Fruit fly (Drosophila melanogaster) whole organism, prepupa: ENCODE data around the gene Or92a.

Experiments
- CG16779 ChIP-seq: fragments of 200-800 bp; sonication (Bioruptor generic); optimal IDR thresholded peaks from 3 replicates; lab custom pipeline; 2017; ENCODE audit warnings: missing biosample characterization, mild to moderate bottlenecking, missing genetic modification characterization
- CG31627 ChIP-seq: fragments of 200-800 bp; sonication (Bioruptor generic); optimal IDR thresholded peaks from 3 replicates; lab custom pipeline; 2016; ENCODE audit warnings: missing biosample characterization, missing genetic modification characterization
- CG34406 ChIP-seq: fragments of 200-800 bp; sonication (Bioruptor generic); optimal IDR thresholded peaks from 3 replicates; lab custom pipeline; 2016; ENCODE audit warnings: missing biosample characterization, missing genetic modification characterization
- CG3919 ChIP-seq: fragments of 200-800 bp; sonication (Bioruptor generic); optimal IDR thresholded peaks from 3 replicates; lab custom pipeline; 2016; ENCODE audit warnings: missing biosample characterization, missing genetic modification characterization
- CG4318 ChIP-seq: fragments of 200-800 bp; sonication (Bioruptor generic); optimal IDR thresholded peaks from 3 replicates; lab custom pipeline; 2017; ENCODE audit warnings: missing biosample characterization, mild to moderate bottlenecking, missing genetic modification characterization
- CG6163 ChIP-seq: fragments of 200-800 bp; sonication (Bioruptor generic); IDR thresholded peaks from 3 replicates; pipeline ENCODE4 v1.3.6; 2022; ENCODE audit warnings: missing biosample characterization, missing genetic modification characterization
- CG6808 ChIP-seq: fragments of 200-800 bp; sonication (Bioruptor generic); optimal IDR thresholded peaks from 3 replicates; lab custom pipeline; 2017; ENCODE audit warnings: missing biosample characterization, missing genetic modification characterization, mild to moderate bottlenecking, moderate library complexity, missing genetic modification reagents
- CG8319 ChIP-seq: fragments of 200-800 bp; sonication (Bioruptor generic); optimal IDR thresholded peaks from 3 replicates; lab custom pipeline; 2016; ENCODE audit warnings: missing biosample characterization, missing genetic modification characterization
- CG8632 ChIP-seq: fragments of 200-800 bp; sonication (Bioruptor generic); optimal IDR thresholded peaks from 3 replicates; lab custom pipeline; 2016; ENCODE audit warnings: missing biosample characterization, missing genetic modification characterization
- Eip93F ChIP-seq: fragments of 200-800 bp; sonication (Bioruptor generic); optimal IDR thresholded peaks from 2 replicates; lab custom pipeline; 2016; ENCODE audit warnings: missing biosample characterization, mild to moderate bottlenecking, missing genetic modification characterization
- Ets21C ChIP-seq: fragments of 200-800 bp; sonication (Bioruptor generic); optimal IDR thresholded peaks from 3 replicates; lab custom pipeline; 2016; ENCODE audit warnings: missing biosample characterization, missing genetic modification characterization
- Hr39 ChIP-seq: fragments of 200-800 bp; sonication (Bioruptor generic); optimal IDR thresholded peaks from 2 replicates; lab custom pipeline; 2016; ENCODE audit warnings: missing biosample characterization, missing genetic modification characterization
- Hr4 ChIP-seq: fragments of 200-800 bp; sonication (Bioruptor generic); optimal IDR thresholded peaks from 3 replicates; lab custom pipeline; 2016; ENCODE audit warnings: missing biosample characterization, missing genetic modification characterization
- Lpt ChIP-seq: fragments of 200-800 bp; sonication (Bioruptor generic); optimal IDR thresholded peaks from 3 replicates; lab custom pipeline; 2016; ENCODE audit warnings: missing biosample characterization, missing genetic modification characterization
- Smox ChIP-seq: fragments of 200-800 bp; sonication (Bioruptor generic); optimal IDR thresholded peaks from 3 replicates; lab custom pipeline; 2016; ENCODE audit warnings: missing biosample characterization, missing genetic modification characterization
- Sox102F ChIP-seq: fragments of 200-800 bp; sonication (Bioruptor generic); optimal IDR thresholded peaks from 2 replicates; lab custom pipeline; 2016; ENCODE audit warnings: missing biosample characterization, mild to moderate bottlenecking, missing genetic modification characterization
- Sox14 ChIP-seq: fragments of 200-800 bp; sonication (Bioruptor generic); optimal IDR thresholded peaks from 3 replicates; lab custom pipeline; 2016; ENCODE audit warnings: missing biosample characterization, missing genetic modification characterization
- Sox15 ChIP-seq: fragments of 200-800 bp; sonication (Bioruptor generic); optimal IDR thresholded peaks from 3 replicates; lab custom pipeline; 2016; ENCODE audit warnings: missing biosample characterization, missing genetic modification characterization
- achi ChIP-seq: fragments of 200-800 bp; sonication (Bioruptor generic); optimal IDR thresholded peaks from 3 replicates; lab custom pipeline; 2016; ENCODE audit warnings: missing biosample characterization, missing genetic modification characterization
- acj6 ChIP-seq: fragments of 200-800 bp; sonication (Bioruptor generic); optimal IDR thresholded peaks from 3 replicates; lab custom pipeline; 2016; ENCODE audit warnings: missing biosample characterization, missing genetic modification characterization
- dac ChIP-seq: fragments of 200-800 bp; sonication (Bioruptor generic); optimal IDR thresholded peaks from 2 replicates; lab custom pipeline; 2017; ENCODE audit warnings: missing biosample characterization, mild to moderate bottlenecking, missing genetic modification characterization
- dsx ChIP-seq: fragments of 200-800 bp; optimal IDR thresholded peaks from 3 replicates; lab custom pipeline; 2019; ENCODE audit warnings: missing biosample characterization, mild to moderate bottlenecking, missing genetic modification characterization, moderate library complexity; ENCODE audit not compliant: poor library complexity, severe bottlenecking
- eg ChIP-seq: fragments of 200-800 bp; sonication (Bioruptor generic); IDR thresholded peaks from 3 replicates; pipeline ENCODE4 v1.3.6; 2022; ENCODE audit warnings: missing biosample characterization, missing genetic modification characterization
- esn ChIP-seq: fragments of 200-800 bp; sonication (Bioruptor generic); optimal IDR thresholded peaks from 2 replicates; lab custom pipeline; 2016; ENCODE audit warnings: missing biosample characterization, mild to moderate bottlenecking, missing genetic modification characterization, moderate library complexity
- fd59A ChIP-seq: fragments of 200-800 bp; sonication (Bioruptor generic); optimal IDR thresholded peaks from 2 replicates; lab custom pipeline; 2017; ENCODE audit warnings: missing biosample characterization, mild to moderate bottlenecking, missing genetic modification characterization, missing genetic modification reagents
- fd85E ChIP-seq: fragments of 200-800 bp; sonication (Bioruptor generic); optimal IDR thresholded peaks from 3 replicates; lab custom pipeline; 2016; ENCODE audit warnings: missing biosample characterization, missing genetic modification characterization
- fkh ChIP-seq: fragments of 200-800 bp; sonication (Bioruptor generic); optimal IDR thresholded peaks from 3 replicates; lab custom pipeline; 2017; ENCODE audit warnings: missing biosample characterization, mild to moderate bottlenecking, missing genetic modification characterization, moderate library complexity
- pdm3 ChIP-seq: fragments of 200-800 bp; sonication (Bioruptor generic); optimal IDR thresholded peaks from 3 replicates; lab custom pipeline; 2016; ENCODE audit warnings: missing biosample characterization, missing genetic modification characterization
- spab ChIP-seq: fragments of 200-800 bp; sonication (Bioruptor generic); optimal IDR thresholded peaks from 2 replicates; lab custom pipeline; 2017; ENCODE audit warnings: missing biosample characterization, mild to moderate bottlenecking, missing genetic modification characterization, missing genetic modification reagents
- ss ChIP-seq, 2 experiments: fragments of 200-800 bp; sonication (Bioruptor generic); optimal IDR thresholded peaks; 2 replicates in 1 of 2; 3 replicates in 1 of 2; lab custom pipeline; 2017 to 2018; ENCODE audit warnings: mild to moderate bottlenecking in 2 of 2, missing biosample characterization in 2 of 2, missing genetic modification characterization in 2 of 2, moderate library complexity in 1 of 2
- svp ChIP-seq: fragments of 200-800 bp; sonication (Bioruptor generic); peaks from one replicate; lab custom pipeline; 2016; ENCODE audit warnings: missing biosample characterization, missing genetic modification characterization

Gene Or92a

DNA sequence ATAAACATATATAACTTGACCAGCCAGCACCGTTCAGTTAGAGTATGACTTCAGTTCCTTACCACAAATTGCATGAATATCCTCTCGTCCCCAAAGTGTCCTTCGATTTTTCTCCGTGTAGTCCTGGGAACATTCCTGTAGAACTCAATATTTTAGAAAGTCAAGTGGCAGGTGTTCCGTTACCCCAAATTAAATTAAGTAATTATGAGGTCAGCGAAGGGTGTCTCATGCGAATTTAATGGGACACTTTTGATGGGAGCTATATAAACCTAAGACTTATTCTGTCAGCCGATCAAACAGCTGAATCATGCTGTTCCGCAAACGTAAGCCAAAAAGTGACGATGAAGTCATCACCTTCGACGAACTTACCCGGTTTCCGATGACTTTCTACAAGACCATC is at the start of gene Or92a:
Gene Or92a, plus strand, starts transcription at position 301 of the 400 bp plus-strand sequence.
- TF ChIP-seq CG3919 (no peak), CG8319 (GFP tag; lab: Kevin White, UChicago) (no peak), ss (GFP tag; optimal IDR thresholded peaks at IDR 0.05; lab: Kevin White, UChicago) (no peak), Sox15 (GFP tag; lab: Kevin White, UChicago) (no peak), fd85E (GFP tag; lab: Kevin White, UChicago) (no peak), fd59A (GFP tag; lab: Kevin White, UChicago) (no peak), esn (GFP tag; lab: Kevin White, UChicago) (no peak), pdm3 (no peak), Lpt (GFP tag; lab: Kevin White, UChicago) (no peak), dac (GFP tag; lab: Kevin White, UChicago) (no peak), CG6163 (GFP tag; lab: Robert Waterston, UW) (no peak)
- TF ChIP-seq, all 60 proteins: peak for 0

DNA sequence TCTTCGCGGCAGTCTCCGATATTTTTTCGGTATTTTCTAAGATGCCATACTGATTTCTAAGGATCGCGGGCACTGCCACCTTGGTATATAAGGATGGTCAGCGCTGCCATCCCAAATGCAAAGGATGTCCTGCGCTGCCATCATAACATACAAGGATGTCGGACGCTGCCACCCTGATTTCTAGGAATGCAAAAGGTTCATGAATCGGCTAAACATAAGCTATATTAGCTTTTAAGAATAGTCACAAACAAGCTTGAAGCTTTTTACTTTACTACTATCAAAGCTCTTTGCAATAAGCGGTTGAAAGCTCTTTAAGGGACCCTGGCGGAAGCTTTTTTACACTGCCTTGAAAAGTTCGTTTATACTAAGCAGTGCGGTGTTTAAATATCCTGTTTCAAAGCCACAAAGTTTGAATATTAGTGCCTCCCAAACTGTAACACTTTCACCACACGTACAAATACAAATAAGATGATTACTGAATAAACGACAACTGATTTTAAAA is 40.3 kb upstream of the Or92a start:
- TF ChIP-seq CG4318 (GFP tag; lab: Kevin White, UChicago) (no peak), CG8319 (GFP tag; lab: Kevin White, UChicago) (no peak), Ets21C (GFP tag; lab: Kevin White, UChicago) (no peak), CG6808 (GFP tag; lab: Kevin White, UChicago) (no peak), fd85E (GFP tag; lab: Kevin White, UChicago) (no peak), CG8632 (GFP tag; lab: Kevin White, UChicago) (no peak), CG31627 (no peak), dac (GFP tag; lab: Kevin White, UChicago) (no peak), svp (GFP tag; lab: Kevin White, UChicago) (no peak), eg (GFP tag; lab: Robert Waterston, UW) (no peak), Eip93F (GFP tag; lab: Kevin White, UChicago) (no peak), Hr39 (GFP tag; lab: Kevin White, UChicago) (no peak), Sox14 (GFP tag; lab: Kevin White, UChicago) (no peak), CG6163 (GFP tag; lab: Robert Waterston, UW) (no peak), CG34406 (no peak), fkh (GFP tag; lab: Kevin White, UChicago) (no peak)

DNA sequence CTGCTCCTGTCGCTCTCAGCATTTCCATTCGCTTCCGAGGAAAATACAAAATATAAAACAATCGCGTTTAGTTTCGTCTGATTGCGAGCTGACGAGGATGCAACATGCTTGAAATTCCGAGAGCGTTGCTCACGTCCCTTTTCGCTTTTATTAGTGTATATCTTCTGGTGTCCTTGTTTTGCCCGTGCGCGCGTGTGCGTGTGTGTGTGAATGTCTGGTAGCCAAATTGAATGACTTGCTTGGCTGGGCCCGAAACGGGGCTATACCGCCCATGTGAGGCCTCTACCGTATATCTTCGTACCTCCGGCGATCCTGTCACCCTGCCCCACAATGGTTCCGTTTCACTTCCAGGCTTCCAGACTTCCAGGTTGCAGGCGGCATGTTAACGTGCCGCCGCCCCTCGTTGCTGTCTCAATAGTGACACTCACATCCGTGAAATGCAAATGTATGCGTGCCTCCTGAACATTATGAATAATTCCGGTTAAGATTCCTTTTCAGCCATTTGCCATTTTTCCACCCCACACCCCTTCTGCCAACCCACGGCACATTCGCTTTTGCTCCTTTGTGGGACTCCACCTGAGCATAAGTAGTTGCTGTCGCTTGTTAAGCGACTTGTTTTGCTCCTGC is 31.7 kb upstream of the Or92a start:
- TF ChIP-seq Hr4 (no peak), pdm3 (no peak), Sox102F (GFP tag; lab: Kevin White, UChicago) (no peak), Eip93F (GFP tag; lab: Kevin White, UChicago) (no peak), spab (GFP tag; lab: Kevin White, UChicago) (no peak), acj6 (GFP tag; lab: Kevin White, UChicago) (no peak), CG4318 (GFP tag; lab: Kevin White, UChicago) (no peak), CG31627 (no peak), Sox14 (GFP tag; lab: Kevin White, UChicago) (no peak)
- TF ChIP-seq, all 60 proteins: peak for 0

dm6 chr3R:20484441-20484840 is 20.1 kb upstream of the Or92a start, which contains the start of gene Gfrl:
Gene Gfrl (minus strand): TSS chr3R:20484588.
- TF ChIP-seq dac (GFP tag; lab: Kevin White, UChicago) (no peak), CG34406 (no peak), Smox (GFP tag; lab: Kevin White, UChicago) (no peak), Eip93F (GFP tag; lab: Kevin White, UChicago) (no peak), CG6808 (GFP tag; lab: Kevin White, UChicago) (no peak), CG16779 (tag; lab: Kevin White, UChicago) (no peak), CG31627 (no peak), ss (GFP tag; optimal IDR thresholded peaks at IDR 0.05; lab: Kevin White, UChicago) (no peak), dsx (no peak), achi (GFP tag; lab: Kevin White, UChicago) (no peak)
